Worm (Caenorhabditis elegans) whole organism, L4 larva: ENCODE measurements around the gene ain-1.

ENCODE experiments used
- F10B5.3 ChIP-seq: sonication (generic microtip); optimal IDR thresholded peaks from 2 replicates; lab custom pipeline; 2016; ENCODE audit warnings: mild to moderate bottlenecking, missing genetic modification characterization, missing compliant biosample characterization
- F26F4.8 ChIP-seq: fragments of 200-800 bp; sonication (Bioruptor generic); conservative IDR thresholded peaks from 2 replicates; pipeline ENCODE4 v1.3.6; 2022; ENCODE audit warnings: missing genetic modification characterization, missing compliant biosample characterization
- F37D6.2 ChIP-seq: sonication (generic microtip); optimal IDR thresholded peaks from 2 replicates; lab custom pipeline; 2016; ENCODE audit warnings: mild to moderate bottlenecking, missing genetic modification characterization, missing compliant biosample characterization
- F44E2.7 ChIP-seq: fragments of 200-800 bp; sonication (Bioruptor generic); IDR thresholded peaks from 2 replicates; pipeline ENCODE4 v2.1.2; 2022; ENCODE audit warnings: missing genetic modification characterization, missing compliant biosample characterization
- F49E8.2 ChIP-seq: sonication (generic microtip); optimal IDR thresholded peaks from 2 replicates; lab custom pipeline; 2016; ENCODE audit warnings: missing compliant biosample characterization, mild to moderate bottlenecking, missing genetic modification characterization, borderline replicate concordance
- T26A8.4 ChIP-seq: fragments of 200-800 bp; sonication (Bioruptor generic); IDR thresholded peaks from 2 replicates; pipeline ENCODE4 v1.3.6; 2022; ENCODE audit warnings: missing genetic modification characterization, missing compliant biosample characterization
- Y105C5A.15 ChIP-seq: fragments of 200-800 bp; sonication (Bioruptor generic); IDR thresholded peaks from 2 replicates; pipeline ENCODE4 v1.3.6; 2022; ENCODE audit warnings: missing genetic modification characterization, missing compliant biosample characterization
- Y48G9A.11 ChIP-seq: fragments of 200-800 bp; sonication (Bioruptor generic); IDR thresholded peaks from 2 replicates; pipeline ENCODE4 v1.3.6; 2022; ENCODE audit warnings: missing genetic modification reagents, missing genetic modification characterization, missing compliant biosample characterization
- Y75B8A.6 ChIP-seq: fragments of 200-800 bp; sonication (Bioruptor generic); IDR thresholded peaks from 2 replicates; pipeline ENCODE4 v1.3.6; 2022; ENCODE audit warnings: missing genetic modification reagents, missing genetic modification characterization, missing compliant biosample characterization
- ZK337.2 ChIP-seq: fragments of 200-800 bp; sonication (Bioruptor generic); IDR thresholded peaks from 2 replicates; pipeline ENCODE4 v1.3.6; 2022; ENCODE audit warnings: missing genetic modification reagents, missing genetic modification characterization, missing compliant biosample characterization
- ama-1 ChIP-seq: fragments of 150-350 bp; optimal IDR thresholded peaks from 2 replicates; lab custom pipeline; 2014; ENCODE audit warnings: inconsistent platforms, mixed read lengths
- ceh-28 ChIP-seq: fragments of 150-350 bp; optimal IDR thresholded peaks from 2 replicates; lab custom pipeline; 2014; ENCODE audit warnings: missing biosample characterization, missing genetic modification reagents, missing genetic modification characterization
- ceh-32 ChIP-seq: sonication (generic microtip); optimal IDR thresholded peaks from 2 replicates; lab custom pipeline; 2016; ENCODE audit warnings: mild to moderate bottlenecking, missing genetic modification characterization, missing compliant biosample characterization; ENCODE audit not compliant: poor library complexity
- ceh-44 ChIP-seq: fragments of 200-800 bp; sonication (Bioruptor generic); IDR thresholded peaks from 2 replicates; pipeline ENCODE4 v1.3.6; 2022; ENCODE audit warnings: missing genetic modification reagents, missing genetic modification characterization, missing compliant biosample characterization
- daf-12 ChIP-seq: fragments of 150-350 bp; optimal IDR thresholded peaks from 2 replicates; lab custom pipeline; 2014; ENCODE audit warnings: missing biosample characterization, missing genetic modification reagents, missing genetic modification characterization
- daf-16 ChIP-seq, 3 experiments: sonication (generic microtip); optimal IDR thresholded peaks; 2 replicates each; lab custom pipeline; 2016 to 2017; ENCODE audit warnings: missing genetic modification characterization in 3 of 3, missing genetic modification reagents in 3 of 3, mild to moderate bottlenecking in 2 of 3, missing compliant biosample characterization in 2 of 3, missing biosample characterization in 1 of 3, moderate library complexity in 1 of 3
- daf-8 ChIP-seq: fragments of 200-800 bp; sonication (Bioruptor generic); IDR thresholded peaks from 2 replicates; pipeline ENCODE4 v1.3.6; 2022; ENCODE audit warnings: missing genetic modification characterization, missing compliant biosample characterization
- dmd-6 ChIP-seq: fragments of 200-800 bp; sonication (Bioruptor generic); IDR thresholded peaks from 2 replicates; pipeline ENCODE4 v1.3.6; 2022; ENCODE audit warnings: missing genetic modification reagents, missing genetic modification characterization, missing compliant biosample characterization
- dmd-9 ChIP-seq: fragments of 200-800 bp; sonication (Bioruptor generic); IDR thresholded peaks from 2 replicates; pipeline ENCODE4 v1.3.6; 2022; ENCODE audit warnings: missing genetic modification reagents, missing genetic modification characterization, missing compliant biosample characterization
- dpl-1 ChIP-seq: fragments of 150-350 bp; optimal IDR thresholded peaks from 2 replicates; lab custom pipeline; 2014; ENCODE audit warnings: missing biosample characterization, missing genetic modification reagents, missing genetic modification characterization
- dve-1 ChIP-seq: sonication (generic microtip); optimal IDR thresholded peaks from 2 replicates; lab custom pipeline; 2017; ENCODE audit warnings: antibody characterized with exemption, mild to moderate bottlenecking, missing genetic modification characterization, missing compliant biosample characterization; ENCODE audit not compliant: insufficient read depth
- fkh-10 ChIP-seq: fragments of 150-350 bp; optimal IDR thresholded peaks from 2 replicates; lab custom pipeline; 2014; ENCODE audit warnings: missing biosample characterization, missing genetic modification reagents, missing genetic modification characterization
- hlh-30 ChIP-seq: sonication (generic microtip); optimal IDR thresholded peaks from 2 replicates; lab custom pipeline; 2017; ENCODE audit warnings: antibody characterized with exemption, mild to moderate bottlenecking, missing genetic modification characterization, missing compliant biosample characterization; ENCODE audit not compliant: insufficient read depth
- hmg-1.1 ChIP-seq: fragments of 200-800 bp; sonication (Bioruptor generic); IDR thresholded peaks from 2 replicates; pipeline ENCODE4 v1.3.6; 2022; ENCODE audit warnings: missing genetic modification reagents, missing genetic modification characterization, missing compliant biosample characterization
- lim-7 ChIP-seq: fragments of 200-800 bp; sonication (Bioruptor generic); IDR thresholded peaks from 2 replicates; pipeline ENCODE4 v1.3.6; 2022; ENCODE audit warnings: missing genetic modification characterization, missing compliant biosample characterization
- lin-13 ChIP-seq: fragments of 150-350 bp; optimal IDR thresholded peaks from 2 replicates; lab custom pipeline; 2014; ENCODE audit warnings: missing biosample characterization, missing genetic modification reagents, missing genetic modification characterization
- lin-29 ChIP-seq: fragments of 200-800 bp; sonication (Bioruptor generic); IDR thresholded peaks from 2 replicates; pipeline ENCODE4 v1.3.6; 2022; ENCODE audit warnings: missing genetic modification reagents, missing genetic modification characterization, missing compliant biosample characterization
- lin-38 ChIP-seq: fragments of 200-800 bp; sonication (Bioruptor generic); IDR thresholded peaks from 2 replicates; pipeline ENCODE4 v1.3.6; 2022; ENCODE audit warnings: missing genetic modification reagents, missing genetic modification characterization, missing compliant biosample characterization
- madf-9 ChIP-seq: fragments of 200-800 bp; sonication (Bioruptor generic); conservative IDR thresholded peaks from 2 replicates; pipeline ENCODE4 v1.3.6; 2022; ENCODE audit warnings: missing genetic modification reagents, missing genetic modification characterization, missing compliant biosample characterization
- mdt-29 ChIP-seq: fragments of 200-800 bp; sonication (Bioruptor generic); IDR thresholded peaks from 2 replicates; pipeline ENCODE4 v1.3.6; 2022; ENCODE audit warnings: missing genetic modification reagents, missing genetic modification characterization, missing compliant biosample characterization
- mes-2 ChIP-seq: sonication (generic microtip); optimal IDR thresholded peaks from 2 replicates; lab custom pipeline; 2016; ENCODE audit warnings: missing genotype, mild to moderate bottlenecking, missing genetic modification characterization, missing compliant biosample characterization; ENCODE audit not compliant: poor library complexity, severe bottlenecking
- nhr-102 ChIP-seq: sonication (generic microtip); optimal IDR thresholded peaks from 2 replicates; lab custom pipeline; 2016; ENCODE audit warnings: mild to moderate bottlenecking, missing genetic modification characterization, moderate library complexity, missing compliant biosample characterization
- nhr-111 ChIP-seq: fragments of 200-800 bp; sonication (Bioruptor generic); optimal IDR thresholded peaks from 2 replicates; lab custom pipeline; 2018; ENCODE audit warnings: mild to moderate bottlenecking, missing genetic modification characterization, missing compliant biosample characterization
- nhr-25 ChIP-seq: sonication (generic microtip); optimal IDR thresholded peaks from 2 replicates; lab custom pipeline; 2017; ENCODE audit warnings: missing genetic modification characterization, mild to moderate bottlenecking, missing compliant biosample characterization, antibody characterized with exemption, moderate library complexity, borderline replicate concordance; ENCODE audit not compliant: insufficient read depth
- nhr-28 ChIP-seq: fragments of 150-350 bp; optimal IDR thresholded peaks from 2 replicates; lab custom pipeline; 2014; ENCODE audit warnings: missing biosample characterization, missing genetic modification characterization
- nhr-42 ChIP-seq: fragments of 200-800 bp; sonication (Bioruptor generic); IDR thresholded peaks from 2 replicates; pipeline ENCODE4 v1.3.6; 2022; ENCODE audit warnings: missing genetic modification characterization, missing compliant biosample characterization
- nhr-6 ChIP-seq: fragments of 150-350 bp; optimal IDR thresholded peaks from 2 replicates; lab custom pipeline; 2014; ENCODE audit warnings: missing biosample characterization, missing genetic modification characterization
- pqm-1 ChIP-seq: sonication (generic microtip); optimal IDR thresholded peaks from 2 replicates; lab custom pipeline; 2017; ENCODE audit warnings: missing biosample characterization, missing genetic modification characterization
- rbr-2 ChIP-seq: sonication (generic microtip); optimal IDR thresholded peaks from 2 replicates; lab custom pipeline; 2016; ENCODE audit warnings: missing genotype, missing genetic modification characterization, missing compliant biosample characterization
- sdz-12 ChIP-seq: fragments of 200-800 bp; sonication (Bioruptor generic); optimal IDR thresholded peaks from 2 replicates; lab custom pipeline; 2018; ENCODE audit warnings: mild to moderate bottlenecking, missing genetic modification characterization, missing compliant biosample characterization
- set-16 ChIP-seq: fragments of 200-800 bp; sonication (Bioruptor generic); IDR thresholded peaks from 2 replicates; pipeline ENCODE4 v1.3.6; 2022; ENCODE audit warnings: missing genetic modification reagents, missing genetic modification characterization, missing compliant biosample characterization
- snpc-1.2 ChIP-seq: fragments of 200-800 bp; sonication (Bioruptor generic); IDR thresholded peaks from 2 replicates; pipeline ENCODE4 v1.3.6; 2022; ENCODE audit warnings: missing genetic modification reagents, missing genetic modification characterization, missing compliant biosample characterization
- tra-1 ChIP-seq: fragments of 200-800 bp; sonication (Bioruptor generic); IDR thresholded peaks from 2 replicates; pipeline ENCODE4 v1.3.6; 2022; ENCODE audit warnings: missing genetic modification reagents, missing genetic modification characterization, missing compliant biosample characterization
- unc-62 ChIP-seq, 3 experiments: fragments of 150-350 bp in 1 of 3; sonication (generic microtip); optimal IDR thresholded peaks in 2 of 3; peaks in 1 of 3; 1 replicate in 1 of 3; 2 replicates in 2 of 3; lab custom pipeline; 2014 to 2017; ENCODE audit warnings: missing biosample characterization in 3 of 3, missing genetic modification characterization in 3 of 3, missing genetic modification reagents in 3 of 3, missing genotype in 1 of 3
- zfp-3 ChIP-seq: fragments of 200-800 bp; sonication (Bioruptor generic); conservative IDR thresholded peaks from 2 replicates; pipeline ENCODE4 v1.3.6; 2022; ENCODE audit warnings: missing genetic modification reagents, missing genetic modification characterization, missing compliant biosample characterization
- ztf-11 ChIP-seq: fragments of 150-350 bp; optimal IDR thresholded peaks from 2 replicates; lab custom pipeline; 2014; ENCODE audit warnings: missing biosample characterization, missing genetic modification characterization

ain-1 gene

DNA sequence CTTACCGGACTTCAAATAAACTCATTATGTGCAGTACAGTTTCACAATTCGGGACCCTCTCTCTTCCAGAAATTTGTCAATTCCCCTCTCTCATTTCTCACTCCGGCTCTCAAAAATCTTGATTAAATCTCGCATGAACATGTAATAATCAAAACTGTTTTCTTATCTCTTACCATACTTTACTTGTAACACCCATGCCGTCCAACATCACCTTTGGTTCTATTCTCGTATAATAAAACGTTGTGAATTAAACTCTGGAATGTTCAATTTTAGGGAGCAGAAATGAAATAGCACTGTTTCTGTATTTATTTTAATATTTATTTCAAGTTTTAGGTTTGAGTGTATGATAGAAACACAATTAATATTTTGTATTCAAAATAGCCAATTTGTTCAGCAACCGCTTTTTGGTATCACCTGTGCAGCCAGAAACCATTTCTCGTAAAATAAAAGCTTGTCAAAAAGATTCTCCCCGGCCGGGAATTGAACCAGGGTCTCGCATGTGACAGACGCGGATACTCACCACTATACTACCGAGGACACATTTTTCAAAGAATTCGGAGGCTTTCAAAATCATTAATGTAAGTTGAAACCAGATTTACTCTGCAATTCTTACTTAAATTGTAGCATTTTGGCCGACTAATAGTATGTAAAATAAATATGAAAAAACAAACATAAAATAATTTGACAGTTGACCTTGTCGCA lies 4.3 kb downstream of the ain-1 start (continued):
- TF ChIP-seq nhr-42 (GFP tag; lab: Robert Waterston, UW) (no peak), T26A8.4 (GFP tag; lab: Robert Waterston, UW) (no peak), mes-2 (peak; percentile 28), mdt-29 (GFP tag; lab: Robert Waterston, UW) (no peak), F44E2.7 (GFP tag; lab: Robert Waterston, UW) (peak; percentile 44; the same call in 1 of the 2 replicates), F26F4.8 (GFP tag; lab: Robert Waterston, UW) (no peak), Y105C5A.15 (GFP tag; lab: Robert Waterston, UW) (peak; percentile 49; the same call in 1 of the 2 replicates), dmd-6 (peak; percentile 25), nhr-25 (tag; lab: Kevin White, UChicago) (no peak), hlh-30 (peak; percentile 62), dve-1 (tag; lab: Kevin White, UChicago) (no peak), unc-62 (GFP tag; optimal IDR thresholded peaks at IDR 0.05 in 1 of 2; lab: Kevin White, UChicago) (no peak), unc-62 (tag; optimal IDR thresholded peaks at IDR 0.05; lab: Kevin White, UChicago) (no peak), dmd-9 (GFP tag; lab: Robert Waterston, UW) (peak; percentile 10; the same call in 1 of the 2 replicates), zfp-3 (GFP tag; lab: Robert Waterston, UW) (peak; percentile 57; the same call in 1 of the 2 replicates), tra-1 (no peak), fkh-10 (GFP tag; lab: Kevin White, UChicago) (no peak), ama-1 (lab: Kevin White, UChicago) (no peak), sdz-12 (no peak), Y75B8A.6 (0 out of 2 replicates have a peak, but pooled peaks have one; percentile 44), ZK337.2 (GFP tag; lab: Robert Waterston, UW) (no peak), madf-9 (GFP tag; lab: Robert Waterston, UW) (peak; percentile 56; the same call in 1 of the 2 replicates), nhr-6 (tag; lab: Kevin White, UChicago) (no peak), snpc-1.2 (GFP tag; lab: Robert Waterston, UW) (peak; percentile 57; the same call in 1 of the 2 replicates), nhr-102 (tag; lab: Kevin White, UChicago) (no peak), lin-13 (GFP tag; lab: Kevin White, UChicago) (no peak), pqm-1 (tag; lab: Kevin White, UChicago) (no peak), hmg-1.1 (GFP tag; lab: Robert Waterston, UW) (0 out of 2 replicates have a peak, but pooled peaks have one; percentile 21), lim-7 (GFP tag; lab: Robert Waterston, UW) (peak; percentile 82), daf-8 (GFP tag; lab: Robert Waterston, UW) (0 out of 2 replicates have a peak, but pooled peaks have one; percentile 57), ceh-44 (GFP tag; lab: Robert Waterston, UW) (no peak), daf-16 (GFP tag; optimal IDR thresholded peaks at IDR 0.05; lab: Kevin White, UChicago) (no peak), daf-16 (tag; optimal IDR thresholded peaks at IDR 0.05; lab: Kevin White, UChicago) (no peak), Y48G9A.11 (GFP tag; lab: Robert Waterston, UW) (no peak), lin-38 (peak; percentile 61), F37D6.2 (tag; lab: Kevin White, UChicago) (no peak), nhr-28 (no peak), F10B5.3 (tag; lab: Kevin White, UChicago) (no peak), daf-12 (tag; lab: Kevin White, UChicago) (no peak), ceh-28 (tag; lab: Kevin White, UChicago) (no peak), lin-29 (GFP tag; lab: Robert Waterston, UW) (no peak), set-16 (GFP tag; lab: Robert Waterston, UW) (no peak), dpl-1 (GFP tag; lab: Kevin White, UChicago) (no peak), F49E8.2 (tag; lab: Kevin White, UChicago) (peak; percentile 24), ceh-32 (no peak), nhr-111 (GFP tag; lab: Kevin White, UChicago) (no peak), ztf-11 (no peak), rbr-2 (no peak)
